Worm (Caenorhabditis elegans): ENCODE results near the gene C02F4.4.

ce11 chrIV:10564613-10565012, 49.6 kb upstream of the C02F4.4 start:
- TF ChIP-seq ama-1 (optimal IDR thresholded peaks at IDR 0.05) (no peak), tbx-11 (GFP tag; IDR thresholded peaks at IDR 0.05) (no peak), flt-1 (GFP tag; IDR thresholded peaks at IDR 0.05) (no peak), F13C5.2 (tag; optimal IDR thresholded peaks at IDR 0.05) (no peak), ets-7 (tag; optimal IDR thresholded peaks at IDR 0.05) (no peak)

All from whole organism, early embryonic.